Worm (Caenorhabditis elegans) whole organism, L4/young adult: ENCODE results near the gene C35B1.4.

Experiments
- W03F9.2 ChIP-seq: fragments of 150-350 bp; optimal IDR thresholded peaks from 2 replicates; lab custom pipeline; 2014; ENCODE audit warnings: missing biosample characterization, missing genetic modification characterization
- dao-5 ChIP-seq: sonication (generic microtip); optimal IDR thresholded peaks from 2 replicates; lab custom pipeline; 2016; ENCODE audit warnings: missing genotype, missing genetic modification characterization, moderate library complexity, missing compliant biosample characterization

DNA sequence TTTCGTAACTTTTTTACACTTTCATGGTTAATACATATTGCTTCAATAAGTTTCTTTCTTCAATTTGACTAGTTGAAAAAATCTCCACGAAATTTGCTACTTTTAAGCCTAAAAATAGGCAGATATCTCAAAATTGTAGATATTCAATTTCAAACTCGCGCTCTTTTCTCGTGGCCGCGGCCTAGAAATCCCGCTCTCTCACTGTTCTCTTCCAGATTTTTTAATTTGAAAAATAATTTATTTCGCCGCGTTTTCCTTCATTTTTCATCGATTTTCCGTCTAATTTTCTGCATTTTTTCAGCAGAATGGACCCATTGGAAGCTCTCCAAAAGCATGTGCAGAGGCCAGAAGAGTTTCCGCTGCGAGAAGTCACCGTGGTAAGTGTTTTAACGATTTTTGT, 37.3 kb upstream of the C35B1.4 start, which contains the start of gene cdc-73:
- TF ChIP-seq W03F9.2 (tag; lab: Kevin White, UChicago) (peak; percentile 44), dao-5 (tag; lab: Kevin White, UChicago) (no peak)
